ENCODE assay signal across 2 worm cellular contexts in genomic region chrII:14018192-14018591, ce11.
TF ChIP-seq lines count a peak whose summit lies in the region.

No protein-coding gene starts in this region.

TF ChIP-seq in whole organism, L2 larva, 48 proteins besides CTCF, POLR2A, EP300 and RAD21 (continued from another document):
- TF ChIP-seq ceh-16 (tag; optimal IDR thresholded peaks at IDR 0.05; lab: Kevin White, UChicago) (peak; percentile 80), nhr-10 (tag; optimal IDR thresholded peaks at IDR 0.05; lab: Kevin White, UChicago) (peak; percentile 26), nhr-129 (tag; optimal IDR thresholded peaks at IDR 0.05; lab: Kevin White, UChicago) (peak; percentile 46), ztf-11 (tag; optimal IDR thresholded peaks at IDR 0.05; lab: Kevin White, UChicago) (no peak), nhr-6 (tag; optimal IDR thresholded peaks at IDR 0.05; lab: Kevin White, UChicago) (no peak), lin-13 (GFP tag; optimal IDR thresholded peaks at IDR 0.05; lab: Kevin White, UChicago) (peak; percentile 82), ZK546.5 (tag; optimal IDR thresholded peaks at IDR 0.05; lab: Kevin White, UChicago) (no peak), ama-1 (optimal IDR thresholded peaks at IDR 0.05; lab: Kevin White, UChicago) (peak; percentile 99), mdl-1 (tag; optimal IDR thresholded peaks at IDR 0.05; lab: Kevin White, UChicago) (peak; percentile 6 to 42), elt-1 (tag; optimal IDR thresholded peaks at IDR 0.05; lab: Kevin White, UChicago) (no peak), sma-9 (GFP tag; optimal IDR thresholded peaks at IDR 0.05; lab: Kevin White, UChicago) (peak; percentile 78), sma-9 (tag; optimal IDR thresholded peaks at IDR 0.05; lab: Kevin White, UChicago) (no peak), lin-11 (tag; optimal IDR thresholded peaks at IDR 0.05; lab: Kevin White, UChicago) (peak; percentile 63), zag-1 (tag; optimal IDR thresholded peaks at IDR 0.05; lab: Kevin White, UChicago) (no peak), elt-3 (tag; optimal IDR thresholded peaks at IDR 0.05; lab: Kevin White, UChicago) (no peak), Y55F3AM.14 (GFP tag; optimal IDR thresholded peaks at IDR 0.05; lab: Kevin White, UChicago) (peak; percentile 82), nhr-237 (tag; optimal IDR thresholded peaks at IDR 0.05; lab: Kevin White, UChicago) (no peak), snpc-4 (tag; optimal IDR thresholded peaks at IDR 0.05; lab: Kevin White, UChicago) (peak; percentile 99), lin-39 (tag; optimal IDR thresholded peaks at IDR 0.05; lab: Kevin White, UChicago) (no peak), C34F6.9 (tag; optimal IDR thresholded peaks at IDR 0.05; lab: Kevin White, UChicago) (peak; percentile 44), gmeb-1 (tag; optimal IDR thresholded peaks at IDR 0.05; lab: Kevin White, UChicago) (peak; percentile 85), mbf-1 (tag; optimal IDR thresholded peaks at IDR 0.05; lab: Kevin White, UChicago) (no peak), dmd-4 (tag; optimal IDR thresholded peaks at IDR 0.05; lab: Kevin White, UChicago) (no peak), alr-1 (tag; optimal IDR thresholded peaks at IDR 0.05; lab: Kevin White, UChicago) (no peak), nhr-11 (tag; optimal IDR thresholded peaks at IDR 0.05; lab: Kevin White, UChicago) (no peak), crh-2 (tag; optimal IDR thresholded peaks at IDR 0.05; lab: Kevin White, UChicago) (peak; percentile 85)

TF ChIP-seq in whole organism, L4 larva, 104 proteins besides CTCF, POLR2A, EP300 and RAD21 (continued from another document):
- peak; percentile 35 for TF ChIP-seq lir-3 (tag; optimal IDR thresholded peaks at IDR 0.05; lab: Kevin White, UChicago)
- TF ChIP-seq jun-1 (tag; optimal IDR thresholded peaks at IDR 0.05; lab: Kevin White, UChicago), result peak; percentile 70
- no peak for TF ChIP-seq F44E2.7 (GFP tag; IDR thresholded peaks at IDR 0.05; lab: Robert Waterston, UW)
- TF ChIP-seq ceh-62 (tag; optimal IDR thresholded peaks at IDR 0.05; lab: Kevin White, UChicago), result no peak
- TF ChIP-seq php-3 (GFP tag; IDR thresholded peaks at IDR 0.05; lab: Robert Waterston, UW), result peak; percentile 69; the same call in 1 of the 2 replicates
- no peak for TF ChIP-seq attf-4 (tag; optimal IDR thresholded peaks at IDR 0.05; lab: Kevin White, UChicago)
- 0 out of 2 replicates have a peak, but pooled peaks have one; percentile 69 for TF ChIP-seq saeg-2 (GFP tag; IDR thresholded peaks at IDR 0.05; lab: Robert Waterston, UW)
- no peak for TF ChIP-seq nhr-76 (tag; optimal IDR thresholded peaks at IDR 0.05; lab: Kevin White, UChicago)
- peak; percentile 40 for TF ChIP-seq pqm-1 (tag; optimal IDR thresholded peaks at IDR 0.05; lab: Kevin White, UChicago)
- TF ChIP-seq nhr-237 (tag; optimal IDR thresholded peaks at IDR 0.05; lab: Kevin White, UChicago), result no peak
- peak; percentile 78 for TF ChIP-seq dmd-6 (GFP tag; IDR thresholded peaks at IDR 0.05; lab: Robert Waterston, UW)
- peak; percentile 57 for TF ChIP-seq lin-13 (GFP tag; optimal IDR thresholded peaks at IDR 0.05; lab: Kevin White, UChicago)
- TF ChIP-seq dpl-1 (GFP tag; optimal IDR thresholded peaks at IDR 0.05; lab: Kevin White, UChicago), result peak; percentile 63
- TF ChIP-seq egl-27 (tag; optimal IDR thresholded peaks at IDR 0.05; lab: Kevin White, UChicago), result no peak
- TF ChIP-seq sdz-12 (GFP tag; optimal IDR thresholded peaks at IDR 0.05; lab: Kevin White, UChicago), result peak; percentile 49
- no peak for TF ChIP-seq ceh-32 (tag; optimal IDR thresholded peaks at IDR 0.05; lab: Kevin White, UChicago; ENCODE audit: poor library complexity)
- TF ChIP-seq ceh-20 (GFP tag; IDR thresholded peaks at IDR 0.05; lab: Robert Waterston, UW), result peak; percentile 70; the same call in 1 of the 2 replicates
- peak; percentile 69 for TF ChIP-seq snpc-1.2 (GFP tag; IDR thresholded peaks at IDR 0.05; lab: Robert Waterston, UW)
- peak; percentile 8; the same call in 1 of the 2 replicates for TF ChIP-seq tra-1 (GFP tag; IDR thresholded peaks at IDR 0.05; lab: Robert Waterston, UW)
- peak; percentile 37 for TF ChIP-seq nhr-6 (tag; optimal IDR thresholded peaks at IDR 0.05; lab: Kevin White, UChicago)
- TF ChIP-seq fos-1 (tag; optimal IDR thresholded peaks at IDR 0.05; lab: Kevin White, UChicago), result no peak
- no peak for TF ChIP-seq fkh-10 (GFP tag; optimal IDR thresholded peaks at IDR 0.05; lab: Kevin White, UChicago)
- no peak for TF ChIP-seq ceh-28 (tag; optimal IDR thresholded peaks at IDR 0.05; lab: Kevin White, UChicago)
- no peak for TF ChIP-seq cey-2 (tag; optimal IDR thresholded peaks at IDR 0.05; lab: Kevin White, UChicago; ENCODE audit: borderline replicate concordance, insufficient read depth)
- TF ChIP-seq daf-16 (GFP tag; optimal IDR thresholded peaks at IDR 0.05; lab: Kevin White, UChicago), result peak; percentile 65 to 68
- peak; percentile 88 for TF ChIP-seq daf-16 (tag; optimal IDR thresholded peaks at IDR 0.05; lab: Kevin White, UChicago)
- no peak for TF ChIP-seq lin-29 (GFP tag; IDR thresholded peaks at IDR 0.05; lab: Robert Waterston, UW)
- TF ChIP-seq ztf-7 (tag; optimal IDR thresholded peaks at IDR 0.05; lab: Kevin White, UChicago), result peak; percentile 75
- peak; percentile 80 for TF ChIP-seq spr-1 (tag; optimal IDR thresholded peaks at IDR 0.05; lab: Kevin White, UChicago)
- no peak for TF ChIP-seq ztf-11 (tag; optimal IDR thresholded peaks at IDR 0.05; lab: Kevin White, UChicago)
- TF ChIP-seq hlh-11 (tag; optimal IDR thresholded peaks at IDR 0.05; lab: Kevin White, UChicago), result peak; percentile 84
- TF ChIP-seq rbr-2 (tag; optimal IDR thresholded peaks at IDR 0.05; lab: Kevin White, UChicago), result peak; percentile 66
- TF ChIP-seq mxl-2 (GFP tag; conservative IDR thresholded peaks at IDR 0.05; lab: Robert Waterston, UW), result no peak
- no peak for TF ChIP-seq ces-1 (GFP tag; optimal IDR thresholded peaks at IDR 0.05; lab: Kevin White, UChicago)
- peak; percentile 84 for TF ChIP-seq duxl-1 (tag; optimal IDR thresholded peaks at IDR 0.05; lab: Kevin White, UChicago; ENCODE audit: poor library complexity)
- peak; percentile 98 for TF ChIP-seq snpc-4 (tag; optimal IDR thresholded peaks at IDR 0.05; lab: Kevin White, UChicago)
- peak; percentile 81; the same call in 1 of the 2 replicates for TF ChIP-seq egl-43 (GFP tag; IDR thresholded peaks at IDR 0.05; lab: Robert Waterston, UW)
- TF ChIP-seq madf-9 (GFP tag; conservative IDR thresholded peaks at IDR 0.05; lab: Robert Waterston, UW), result 0 out of 2 replicates have a peak, but pooled peaks have one; percentile 28
- no peak for TF ChIP-seq F26F4.8 (GFP tag; conservative IDR thresholded peaks at IDR 0.05; lab: Robert Waterston, UW)
- TF ChIP-seq nhr-102 (tag; optimal IDR thresholded peaks at IDR 0.05; lab: Kevin White, UChicago), result peak; percentile 78
- TF ChIP-seq F49E8.2 (tag; optimal IDR thresholded peaks at IDR 0.05; lab: Kevin White, UChicago; ENCODE audit: borderline replicate concordance), result peak; percentile 94
- no peak for TF ChIP-seq tag-97 (GFP tag; IDR thresholded peaks at IDR 0.05; lab: Robert Waterston, UW)
- TF ChIP-seq zfp-2 (tag; optimal IDR thresholded peaks at IDR 0.05; lab: Kevin White, UChicago), result no peak
- TF ChIP-seq D1046.2 (GFP tag; IDR thresholded peaks at IDR 0.05; lab: Robert Waterston, UW), result no peak; the same call in 1 of the 2 replicates
- TF ChIP-seq nhr-10 (tag; optimal IDR thresholded peaks at IDR 0.05; lab: Kevin White, UChicago), result no peak
- peak; percentile 84 for TF ChIP-seq arid-1 (GFP tag; conservative IDR thresholded peaks at IDR 0.05; lab: Robert Waterston, UW)
- TF ChIP-seq zip-2 (tag; optimal IDR thresholded peaks at IDR 0.05; lab: Kevin White, UChicago), result peak; percentile 56
- TF ChIP-seq aly-2 (tag; optimal IDR thresholded peaks at IDR 0.05; lab: Kevin White, UChicago), result no peak
- TF ChIP-seq set-16 (GFP tag; IDR thresholded peaks at IDR 0.05; lab: Robert Waterston, UW), result peak; percentile 53
- peak; percentile 99 for TF ChIP-seq ama-1 (optimal IDR thresholded peaks at IDR 0.05; lab: Kevin White, UChicago)
- peak; percentile 81 for TF ChIP-seq hlh-30 (tag; optimal IDR thresholded peaks at IDR 0.05; lab: Kevin White, UChicago; ENCODE audit: insufficient read depth)
- no peak for TF ChIP-seq R02D3.7 (tag; optimal IDR thresholded peaks at IDR 0.05; lab: Kevin White, UChicago)
- TF ChIP-seq F37D6.2 (tag; optimal IDR thresholded peaks at IDR 0.05; lab: Kevin White, UChicago), result peak; percentile 7
- peak; percentile 82 for TF ChIP-seq mep-1 (tag; optimal IDR thresholded peaks at IDR 0.05; lab: Kevin White, UChicago)
- TF ChIP-seq madf-5 (GFP tag; IDR thresholded peaks at IDR 0.05; lab: Robert Waterston, UW), result no peak
- peak; percentile 64; the same call in 1 of the 2 replicates for TF ChIP-seq zfp-3 (GFP tag; conservative IDR thresholded peaks at IDR 0.05; lab: Robert Waterston, UW)
- peak; percentile 28 for TF ChIP-seq nhr-28 (tag; optimal IDR thresholded peaks at IDR 0.05; lab: Kevin White, UChicago)
- TF ChIP-seq spr-3 (GFP tag; optimal IDR thresholded peaks at IDR 0.05; lab: Kevin White, UChicago), result peak; percentile 77
- TF ChIP-seq zip-11 (GFP tag; IDR thresholded peaks at IDR 0.05; lab: Robert Waterston, UW), result no peak
- peak; percentile 71 for TF ChIP-seq unc-130 (GFP tag; optimal IDR thresholded peaks at IDR 0.05; lab: Kevin White, UChicago)
- peak; percentile 81 for TF ChIP-seq hmg-1.1 (GFP tag; IDR thresholded peaks at IDR 0.05; lab: Robert Waterston, UW)
- TF ChIP-seq nhr-41 (GFP tag; IDR thresholded peaks at IDR 0.05; lab: Robert Waterston, UW), result no peak
- peak; percentile 20 to 51 for TF ChIP-seq hif-1 (tag; optimal IDR thresholded peaks at IDR 0.05; lab: Kevin White, UChicago)
- no peak for TF ChIP-seq Y75B8A.6 (GFP tag; IDR thresholded peaks at IDR 0.05; lab: Robert Waterston, UW)
- 0 out of 2 replicates have a peak, but pooled peaks have one; percentile 28 for TF ChIP-seq lim-7 (GFP tag; IDR thresholded peaks at IDR 0.05; lab: Robert Waterston, UW)
- TF ChIP-seq lin-39 (tag; optimal IDR thresholded peaks at IDR 0.05; lab: Kevin White, UChicago), result no peak
- TF ChIP-seq lsy-2 (tag; optimal IDR thresholded peaks at IDR 0.05; lab: Kevin White, UChicago), result peak in 1 of 2 experiments; percentile 80
- TF ChIP-seq nhr-77 (tag; optimal IDR thresholded peaks at IDR 0.05; lab: Kevin White, UChicago), result peak; percentile 70
- TF ChIP-seq Y48G9A.11 (GFP tag; IDR thresholded peaks at IDR 0.05; lab: Robert Waterston, UW), result peak; percentile 70
- peak; percentile 53; the same call in 1 of the 2 replicates for TF ChIP-seq lin-1 (GFP tag; IDR thresholded peaks at IDR 0.05; lab: Robert Waterston, UW)
- TF ChIP-seq ZK546.5 (tag; optimal IDR thresholded peaks at IDR 0.05; lab: Kevin White, UChicago), result no peak
- peak; percentile 65 for TF ChIP-seq nhr-25 (tag; optimal IDR thresholded peaks at IDR 0.05; lab: Kevin White, UChicago; ENCODE audit: borderline replicate concordance, insufficient read depth)
- TF ChIP-seq lin-15B (tag; optimal IDR thresholded peaks at IDR 0.05; lab: Kevin White, UChicago), result no peak
- TF ChIP-seq aha-1 (tag; lab: Kevin White, UChicago), result peak; percentile 1
- peak; percentile 74 for TF ChIP-seq nhr-48 (tag; optimal IDR thresholded peaks at IDR 0.05; lab: Kevin White, UChicago)
- peak; percentile 73 for TF ChIP-seq mes-2 (tag; optimal IDR thresholded peaks at IDR 0.05; lab: Kevin White, UChicago; ENCODE audit: poor library complexity, severe bottlenecking)
- no peak for TF ChIP-seq daf-8 (GFP tag; IDR thresholded peaks at IDR 0.05; lab: Robert Waterston, UW)
- peak; percentile 89; the same call in 1 of the 2 replicates for TF ChIP-seq nhr-42 (GFP tag; IDR thresholded peaks at IDR 0.05; lab: Robert Waterston, UW)
- TF ChIP-seq Y105C5A.15 (GFP tag; IDR thresholded peaks at IDR 0.05; lab: Robert Waterston, UW), result no peak
- TF ChIP-seq mdt-29 (GFP tag; IDR thresholded peaks at IDR 0.05; lab: Robert Waterston, UW), result peak; percentile 79; the same call in 1 of the 2 replicates
- TF ChIP-seq dmd-8 (GFP tag; IDR thresholded peaks at IDR 0.05; lab: Robert Waterston, UW), result no peak
- no peak for TF ChIP-seq ceh-82 (tag; optimal IDR thresholded peaks at IDR 0.05; lab: Kevin White, UChicago)
- peak; percentile 71 for TF ChIP-seq ctbp-1 (GFP tag; IDR thresholded peaks at IDR 0.05; lab: Robert Waterston, UW)
